Worm (Caenorhabditis elegans): ENCODE results near the gene R02F11.1.

ce11 chrV:4841179-4841578 lies 40.3 kb downstream of the R02F11.1 start, which contains the start of gene cwp-1:
- TF ChIP-seq tab-1 (GFP tag; IDR thresholded peaks at IDR 0.05) (no peak), ref-1 (GFP tag; conservative IDR thresholded peaks at IDR 0.05) (no peak), klf-2 (GFP tag; conservative IDR thresholded peaks at IDR 0.05) (no peak), flt-1 (GFP tag; IDR thresholded peaks at IDR 0.05) (no peak), cog-1 (tag; optimal IDR thresholded peaks at IDR 0.05) (no peak), med-1 (GFP tag; optimal IDR thresholded peaks at IDR 0.05; ENCODE audit: insufficient read depth) (no peak)

Measured in whole organism, midembryonic.